Worm (Caenorhabditis elegans): ENCODE data around the gene acp-3.
A peak's percentile ranks its signal among the peaks of the same experiment; 100 is the strongest.

Gene acp-3

ce11 chrII:8475306-8475822 is 38.4 kb upstream of the acp-3 start, which contains the start of the genes M05D6.1 and M05D6.3:
Gene M05D6.1, minus strand, starts transcription at chrII:8475406.
Gene M05D6.3, plus strand, starts transcription at chrII:8475772.
- TF ChIP-seq flt-1 (GFP tag; IDR thresholded peaks at IDR 0.05): no peak

ce11 chrII:8472916-8473315 is 36.0 kb upstream of the acp-3 start:
- no peak for TF ChIP-seq tab-1 (GFP tag; IDR thresholded peaks at IDR 0.05)
- no peak for TF ChIP-seq ztf-23 (GFP tag; IDR thresholded peaks at IDR 0.05)
- TF ChIP-seq flt-1 (GFP tag; IDR thresholded peaks at IDR 0.05): no peak
- TF ChIP-seq med-1 (GFP tag; optimal IDR thresholded peaks at IDR 0.05; ENCODE audit: insufficient read depth): no peak
- TF ChIP-seq klf-2 (GFP tag; conservative IDR thresholded peaks at IDR 0.05): no peak
- TF ChIP-seq T22C8.4 (GFP tag; IDR thresholded peaks at IDR 0.05): no peak
- TF ChIP-seq ztf-29 (GFP tag; IDR thresholded peaks at IDR 0.05): no peak
- no peak for TF ChIP-seq ref-1 (GFP tag; conservative IDR thresholded peaks at IDR 0.05)
- TF ChIP-seq cog-1 (tag; optimal IDR thresholded peaks at IDR 0.05): no peak

ce11 chrII:8471139-8471538 is 34.2 kb upstream of the acp-3 start, which contains the start of gene M05D6.8:
Gene M05D6.8, minus strand, starts transcription at chrII:8471239.
- TF ChIP-seq T22C8.4 (GFP tag; IDR thresholded peaks at IDR 0.05): no peak
- TF ChIP-seq cog-1 (tag; optimal IDR thresholded peaks at IDR 0.05): no peak
- TF ChIP-seq ztf-23 (GFP tag; IDR thresholded peaks at IDR 0.05): no peak
- TF ChIP-seq med-1 (GFP tag; optimal IDR thresholded peaks at IDR 0.05; ENCODE audit: insufficient read depth): no peak
- no peak for TF ChIP-seq flt-1 (GFP tag; IDR thresholded peaks at IDR 0.05)
- TF ChIP-seq ref-1 (GFP tag; conservative IDR thresholded peaks at IDR 0.05): no peak
- no peak for TF ChIP-seq ztf-29 (GFP tag; IDR thresholded peaks at IDR 0.05)
- no peak for TF ChIP-seq tab-1 (GFP tag; IDR thresholded peaks at IDR 0.05)
- no peak for TF ChIP-seq klf-2 (GFP tag; conservative IDR thresholded peaks at IDR 0.05)

- TF ChIP-seq med-1 (GFP tag; optimal IDR thresholded peaks at IDR 0.05; ENCODE audit: insufficient read depth) (no peak), cog-1 (tag; optimal IDR thresholded peaks at IDR 0.05) (no peak), T22C8.4 (GFP tag; IDR thresholded peaks at IDR 0.05) (no peak), ztf-29 (GFP tag; IDR thresholded peaks at IDR 0.05) (no peak), klf-2 (GFP tag; conservative IDR thresholded peaks at IDR 0.05) (no peak), ztf-23 (GFP tag; IDR thresholded peaks at IDR 0.05) (no peak), tab-1 (GFP tag; IDR thresholded peaks at IDR 0.05) (no peak)
These were observed 30.9 kb upstream of the acp-3 start, which contains the start of gene M05D6.2 for ce11 chrII:8467809-8468208. Gene M05D6.2, plus strand, starts transcription at chrII:8468109.

- TF ChIP-seq tab-1 (GFP tag; IDR thresholded peaks at IDR 0.05) (no peak), ztf-23 (GFP tag; IDR thresholded peaks at IDR 0.05) (no peak), klf-2 (GFP tag; conservative IDR thresholded peaks at IDR 0.05) (no peak), ztf-29 (GFP tag; IDR thresholded peaks at IDR 0.05) (no peak), flt-1 (GFP tag; IDR thresholded peaks at IDR 0.05) (no peak), cog-1 (tag; optimal IDR thresholded peaks at IDR 0.05) (no peak), med-1 (GFP tag; optimal IDR thresholded peaks at IDR 0.05; ENCODE audit: insufficient read depth) (no peak), ref-1 (GFP tag; conservative IDR thresholded peaks at IDR 0.05) (no peak), T22C8.4 (GFP tag; IDR thresholded peaks at IDR 0.05) (no peak)
These were observed 29.9 kb upstream of the acp-3 start, which contains the start of gene F22B5.10 for ce11 chrII:8466874-8467273. Gene F22B5.10, plus strand, starts transcription at chrII:8467174.

- TF ChIP-seq flt-1 (GFP tag; IDR thresholded peaks at IDR 0.05) (0 out of 2 replicates have a peak, but pooled peaks have one; percentile 49), klf-2 (GFP tag; conservative IDR thresholded peaks at IDR 0.05) (no peak)
These were observed 27.5 kb upstream of the acp-3 start, which contains the start of gene fars-3 for ce11 chrII:8464448-8464898. Gene fars-3, plus strand, starts transcription at chrII:8464848.

ce11 chrII:8457438-8457837 is 20.5 kb upstream of the acp-3 start, which contains the start of gene zyg-9:
Gene zyg-9, plus strand, starts transcription at chrII:8457818.
- TF ChIP-seq T22C8.4 (GFP tag; IDR thresholded peaks at IDR 0.05) (0 out of 2 replicates have a peak, but pooled peaks have one; percentile 14), cog-1 (tag; optimal IDR thresholded peaks at IDR 0.05) (no peak), flt-1 (GFP tag; IDR thresholded peaks at IDR 0.05) (no peak), klf-2 (GFP tag; conservative IDR thresholded peaks at IDR 0.05) (no peak), ref-1 (GFP tag; conservative IDR thresholded peaks at IDR 0.05) (no peak)

ce11 chrII:8456681-8457389 is 19.9 kb upstream of the acp-3 start:
- TF ChIP-seq ref-1 (GFP tag; conservative IDR thresholded peaks at IDR 0.05): no peak
- TF ChIP-seq ztf-23 (GFP tag; IDR thresholded peaks at IDR 0.05): no peak

ce11 chrII:8456094-8456493 is 19.2 kb upstream of the acp-3 start, which contains the start of gene F22B5.6:
Gene F22B5.6, minus strand, starts transcription at chrII:8456194.
- TF ChIP-seq flt-1 (GFP tag; IDR thresholded peaks at IDR 0.05) (no peak), klf-2 (GFP tag; conservative IDR thresholded peaks at IDR 0.05) (no peak), tab-1 (GFP tag; IDR thresholded peaks at IDR 0.05) (no peak), T22C8.4 (GFP tag; IDR thresholded peaks at IDR 0.05) (no peak), ref-1 (GFP tag; conservative IDR thresholded peaks at IDR 0.05) (no peak), ztf-23 (GFP tag; IDR thresholded peaks at IDR 0.05) (no peak), ztf-29 (GFP tag; IDR thresholded peaks at IDR 0.05) (no peak), cog-1 (tag; optimal IDR thresholded peaks at IDR 0.05) (no peak), med-1 (GFP tag; optimal IDR thresholded peaks at IDR 0.05; ENCODE audit: insufficient read depth) (no peak)

ce11 chrII:8454513-8454912 is 17.6 kb upstream of the acp-3 start, which contains the start of gene F22B5.5:
Gene F22B5.5, minus strand, starts transcription at chrII:8454613.
- TF ChIP-seq T22C8.4 (GFP tag; IDR thresholded peaks at IDR 0.05) (no peak), ref-1 (GFP tag; conservative IDR thresholded peaks at IDR 0.05) (no peak), klf-2 (GFP tag; conservative IDR thresholded peaks at IDR 0.05) (no peak), flt-1 (GFP tag; IDR thresholded peaks at IDR 0.05) (no peak), ztf-23 (GFP tag; IDR thresholded peaks at IDR 0.05) (no peak), cog-1 (tag; optimal IDR thresholded peaks at IDR 0.05) (no peak), tab-1 (GFP tag; IDR thresholded peaks at IDR 0.05) (no peak), med-1 (GFP tag; optimal IDR thresholded peaks at IDR 0.05; ENCODE audit: insufficient read depth) (no peak), ztf-29 (GFP tag; IDR thresholded peaks at IDR 0.05) (no peak)

Data from whole organism, midembryonic.